Worm (Caenorhabditis elegans) whole organism, L1 larva: ENCODE measurements around the gene srj-26.

ENCODE experiments used
- ceh-90 ChIP-seq: sonication (generic microtip); optimal IDR thresholded peaks from 2 replicates; lab custom pipeline; 2016; ENCODE audit warnings: missing genetic modification characterization, missing compliant biosample characterization
- egl-27 ChIP-seq, 2 experiments: fragments of 150-350 bp in 1 of 2; sonication (generic microtip); optimal IDR thresholded peaks; 3 replicates each; lab custom pipeline; 2017 to 2018; ENCODE audit warnings: missing biosample characterization in 2 of 2, missing genetic modification characterization in 2 of 2, missing genetic modification reagents in 2 of 2
- lin-13 ChIP-seq: fragments of 150-350 bp; optimal IDR thresholded peaks from 2 replicates; lab custom pipeline; 2014; ENCODE audit warnings: missing biosample characterization, missing genetic modification reagents, missing genetic modification characterization
- lin-15B ChIP-seq: fragments of 150-350 bp; sonication (generic microtip); optimal IDR thresholded peaks from 3 replicates; lab custom pipeline; 2014; ENCODE audit warnings: missing biosample characterization, missing genetic modification characterization
- nhr-76 ChIP-seq: sonication (generic microtip); optimal IDR thresholded peaks from 2 replicates; lab custom pipeline; 2017; ENCODE audit warnings: missing biosample characterization, missing genetic modification characterization
- nhr-77 ChIP-seq: fragments of 150-350 bp; optimal IDR thresholded peaks from 2 replicates; lab custom pipeline; 2014; ENCODE audit warnings: missing biosample characterization, missing genetic modification characterization
- snpc-4 ChIP-seq: fragments of 150-350 bp; optimal IDR thresholded peaks from 2 replicates; lab custom pipeline; 2014; ENCODE audit warnings: missing biosample characterization, missing genetic modification characterization
- unc-62 ChIP-seq: fragments of 150-350 bp; optimal IDR thresholded peaks from 2 replicates; lab custom pipeline; 2014; ENCODE audit warnings: missing biosample characterization, missing genetic modification reagents, missing genetic modification characterization

- TF ChIP-seq nhr-77 (tag; lab: Kevin White, UChicago) (no peak), lin-13 (GFP tag; lab: Kevin White, UChicago) (no peak), egl-27 (tag; optimal IDR thresholded peaks at IDR 0.05; lab: Kevin White, UChicago) (no peak), snpc-4 (tag; lab: Kevin White, UChicago) (no peak), lin-15B (tag; lab: Kevin White, UChicago) (no peak), ceh-90 (no peak), nhr-76 (tag; lab: Kevin White, UChicago) (no peak), unc-62 (GFP tag; lab: Kevin White, UChicago) (no peak)
Measured at ce11 chrV:18389046-18389445, 31.9 kb upstream of the srj-26 start, which contains the start of the genes Y51A2B.4 and Y51A2B.5.
